Worm (Caenorhabditis elegans): ENCODE data around the gene inpp-5K.

Gene inpp-5K

DNA sequence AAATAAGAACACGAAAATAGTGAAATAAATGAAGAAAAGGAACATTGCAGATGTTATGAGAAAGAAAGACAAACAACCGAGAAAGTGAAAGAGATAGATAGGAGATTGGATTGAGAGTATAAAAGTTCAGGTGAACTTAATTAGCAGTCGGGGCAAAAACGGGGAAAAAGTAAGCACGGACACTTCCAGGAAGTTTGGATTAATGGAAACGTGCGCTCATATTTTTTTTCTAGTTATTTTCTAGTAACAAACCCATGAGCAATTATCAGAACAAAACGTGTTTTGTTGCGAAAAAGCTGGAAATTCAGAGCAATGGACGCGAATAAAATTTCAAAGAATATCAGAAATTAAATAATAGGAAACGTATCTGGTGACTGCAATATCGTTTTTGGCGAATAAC is 39.2 kb downstream of the inpp-5K start (continued):
- TF ChIP-seq ztf-11 (tag; optimal IDR thresholded peaks at IDR 0.05) (no peak), ceh-8 (GFP tag; optimal IDR thresholded peaks at IDR 0.05) (no peak), nhr-47 (tag; optimal IDR thresholded peaks at IDR 0.05) (peak; percentile 66), sox-4 (tag; optimal IDR thresholded peaks at IDR 0.05) (no peak), lsy-2 (tag; optimal IDR thresholded peaks at IDR 0.05) (no peak), skn-1 (tag; optimal IDR thresholded peaks at IDR 0.05) (no peak), nhr-90 (tag; optimal IDR thresholded peaks at IDR 0.05; ENCODE audit: poor library complexity) (no peak), unc-62 (GFP tag; optimal IDR thresholded peaks at IDR 0.05) (no peak), unc-86 (tag; optimal IDR thresholded peaks at IDR 0.05) (no peak), swsn-7 (tag; optimal IDR thresholded peaks at IDR 0.05) (peak; percentile 2), nhr-12 (tag; optimal IDR thresholded peaks at IDR 0.05) (no peak), nhr-20 (tag; optimal IDR thresholded peaks at IDR 0.05) (peak; percentile 19)

DNA sequence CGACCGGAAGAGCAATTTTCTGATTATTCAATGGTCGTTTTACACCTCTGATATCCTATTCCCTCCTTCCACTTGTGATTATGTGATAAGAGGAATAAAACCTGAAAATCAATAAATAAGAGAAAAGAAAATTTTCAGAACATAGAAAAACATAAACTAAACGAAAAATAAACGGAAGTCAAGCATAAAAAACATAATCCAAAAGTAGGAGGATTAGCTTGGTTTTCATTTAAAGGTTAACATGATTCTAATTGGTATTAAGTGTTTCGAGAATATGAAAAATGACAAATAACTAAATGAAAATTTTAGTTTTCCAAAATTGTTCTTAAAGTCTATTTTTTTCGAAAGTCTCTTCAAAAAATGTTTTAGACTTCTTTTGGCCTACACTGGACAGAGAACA is 40.0 kb downstream of the inpp-5K start, which contains the start of gene gei-8:
Gene gei-8 (minus strand): TSS at position 101 of the 400 bp plus-strand sequence.
- peak; percentile 38 for TF ChIP-seq dsc-1 (tag; optimal IDR thresholded peaks at IDR 0.05)
- no peak for TF ChIP-seq mab-9 (GFP tag; IDR thresholded peaks at IDR 0.05)

DNA sequence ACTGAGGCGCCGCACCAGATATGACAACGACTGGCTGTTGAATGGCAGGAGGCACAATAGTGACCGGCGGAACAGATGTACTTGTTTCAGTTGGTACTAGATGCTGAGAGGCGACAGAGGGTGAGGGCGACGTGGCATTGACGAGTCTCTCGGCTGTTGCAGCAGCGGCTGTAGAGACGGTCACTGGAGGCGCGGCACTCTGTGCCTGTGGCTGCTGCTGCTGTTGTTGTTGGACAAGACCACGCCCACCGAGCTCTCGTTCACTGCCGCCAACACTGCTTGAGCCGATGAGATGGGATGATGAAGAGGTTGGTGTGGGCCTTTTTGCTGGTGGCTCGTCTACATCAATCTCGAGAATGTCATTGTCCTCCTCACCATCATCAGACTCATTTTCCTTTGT is 44.0 kb downstream of the inpp-5K start:
- TF ChIP-seq ces-1 (GFP tag; optimal IDR thresholded peaks at IDR 0.05) (no peak), mep-1 (tag; optimal IDR thresholded peaks at IDR 0.05) (no peak), blmp-1 (tag; optimal IDR thresholded peaks at IDR 0.05) (no peak), nhr-12 (tag; optimal IDR thresholded peaks at IDR 0.05) (no peak), sox-4 (tag; optimal IDR thresholded peaks at IDR 0.05) (no peak), aly-2 (tag; optimal IDR thresholded peaks at IDR 0.05) (no peak), C34B4.2 (tag; optimal IDR thresholded peaks at IDR 0.05) (no peak), nhr-85 (tag) (no peak), Y116A8C.19 (tag; optimal IDR thresholded peaks at IDR 0.05; ENCODE audit: borderline replicate concordance) (no peak), hlh-4 (tag; optimal IDR thresholded peaks at IDR 0.05) (no peak), lin-13 (GFP tag; optimal IDR thresholded peaks at IDR 0.05) (no peak), mab-9 (GFP tag; IDR thresholded peaks at IDR 0.05) (no peak), elt-3 (tag; optimal IDR thresholded peaks at IDR 0.05) (no peak), egl-13 (tag; optimal IDR thresholded peaks at IDR 0.05) (no peak), nhr-237 (tag; optimal IDR thresholded peaks at IDR 0.05) (no peak)

DNA sequence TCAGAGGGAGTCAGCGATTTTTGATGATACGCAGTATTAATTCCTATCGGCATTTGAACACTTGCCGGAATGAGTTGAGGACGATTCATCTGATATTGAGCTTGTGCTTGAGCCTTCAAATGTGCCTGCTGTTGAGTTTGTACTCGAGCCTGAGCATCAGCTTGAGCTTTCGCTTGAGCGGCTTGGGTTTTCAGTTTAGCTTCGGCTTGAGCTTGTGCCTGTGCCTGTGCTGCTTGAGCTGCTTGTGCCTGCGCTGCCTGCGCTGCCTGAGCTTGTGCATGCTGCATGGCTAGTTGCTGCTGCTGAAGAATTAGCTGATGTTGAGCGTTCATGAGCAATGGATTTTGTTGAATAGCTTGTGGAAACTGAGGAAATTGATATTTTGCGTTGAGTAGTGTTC is 45.3 kb downstream of the inpp-5K start:
- no peak for TF ChIP-seq C16A3.4 (tag; optimal IDR thresholded peaks at IDR 0.05)
- TF ChIP-seq dsc-1 (tag; optimal IDR thresholded peaks at IDR 0.05) = no peak
- TF ChIP-seq alr-1 (tag; optimal IDR thresholded peaks at IDR 0.05; ENCODE audit: borderline replicate concordance) = no peak
- no peak for TF ChIP-seq fkh-8 (tag; optimal IDR thresholded peaks at IDR 0.05)

DNA sequence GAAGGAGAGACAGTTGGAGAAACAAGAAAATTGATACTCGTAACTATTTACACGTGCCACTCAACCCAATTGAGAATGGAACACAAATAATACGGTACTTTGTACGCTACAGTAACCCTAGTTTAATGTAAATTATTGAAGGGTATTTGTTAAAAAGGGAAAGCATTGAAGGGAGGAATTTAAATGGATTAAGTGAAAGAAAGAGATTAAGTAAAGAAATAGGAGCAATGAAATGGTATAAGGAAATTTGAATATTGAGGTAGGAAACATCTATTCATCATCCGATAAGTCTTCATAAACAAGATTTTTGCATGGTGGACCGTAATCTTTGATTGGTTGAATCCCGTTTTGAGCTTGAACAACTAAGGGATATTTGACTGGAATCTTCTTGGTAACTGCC is 49.8 kb downstream of the inpp-5K start:
- TF ChIP-seq efl-1 (optimal IDR thresholded peaks at IDR 0.05) = no peak
- TF ChIP-seq efl-1 (GFP tag; optimal IDR thresholded peaks at IDR 0.05 in 1 of 2) = peak in 1 of 2 experiments; percentile 24
- TF ChIP-seq unc-130 (tag; optimal IDR thresholded peaks at IDR 0.05) = no peak

DNA sequence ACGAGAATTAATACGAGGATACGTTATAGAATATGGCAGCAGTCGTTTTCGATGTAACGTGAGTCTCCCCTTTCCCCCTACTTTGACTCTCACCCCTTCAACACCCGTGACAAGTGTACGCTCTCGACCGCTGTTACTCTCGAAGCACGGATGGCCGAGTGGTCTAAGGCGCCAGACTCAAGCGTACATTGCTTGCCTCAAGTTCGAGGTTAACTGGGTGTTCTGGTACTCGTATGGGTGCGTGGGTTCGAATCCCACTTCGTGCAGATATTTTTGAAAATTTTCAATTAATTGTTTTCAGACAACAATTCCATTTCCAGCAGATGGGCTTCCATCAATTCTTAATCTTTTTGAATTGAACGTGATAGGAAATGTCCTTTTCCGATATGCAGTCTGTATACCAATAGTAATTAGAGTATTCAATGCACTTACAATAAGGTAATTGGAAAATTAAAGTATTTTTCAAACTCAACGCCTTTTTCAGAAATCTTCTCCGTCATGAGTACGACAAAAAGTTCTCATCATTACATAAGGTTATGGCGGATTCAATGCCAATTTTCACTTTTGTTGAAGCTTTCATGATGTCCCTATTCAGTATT is 51.6 kb downstream of the inpp-5K start:
- no peak for TF ChIP-seq nhr-12 (tag; optimal IDR thresholded peaks at IDR 0.05)
- TF ChIP-seq unc-86 (tag; optimal IDR thresholded peaks at IDR 0.05) = peak; percentile 61
- no peak for TF ChIP-seq ceh-63 (GFP tag; optimal IDR thresholded peaks at IDR 0.05)
- no peak for TF ChIP-seq unc-30 (tag; optimal IDR thresholded peaks at IDR 0.05)
- no peak for TF ChIP-seq aha-1 (tag; optimal IDR thresholded peaks at IDR 0.05)
- peak; percentile 1 for TF ChIP-seq lin-13 (GFP tag; optimal IDR thresholded peaks at IDR 0.05)
- peak; percentile 66 to 85 for TF ChIP-seq lin-35 (GFP tag; optimal IDR thresholded peaks at IDR 0.05)
- peak; percentile 20 for TF ChIP-seq ceh-8 (GFP tag; optimal IDR thresholded peaks at IDR 0.05)
- TF ChIP-seq elt-2 (tag; optimal IDR thresholded peaks at IDR 0.05) = no peak
- TF ChIP-seq fkh-8 (tag; optimal IDR thresholded peaks at IDR 0.05) = peak; percentile 80
- TF ChIP-seq skn-1 (tag; optimal IDR thresholded peaks at IDR 0.05) = peak; percentile 76
- peak in 1 of 2 experiments; percentile 51 for TF ChIP-seq ztf-11 (tag; optimal IDR thresholded peaks at IDR 0.05)
- TF ChIP-seq pax-3 (tag; optimal IDR thresholded peaks at IDR 0.05) = peak; percentile 55
- TF ChIP-seq isw-1 (GFP tag; IDR thresholded peaks at IDR 0.05) = peak; percentile 29; the same call in 1 of the 2 replicates
- peak; percentile 81 for TF ChIP-seq nhr-71 (tag; optimal IDR thresholded peaks at IDR 0.05)
- TF ChIP-seq F16B12.6 (tag; optimal IDR thresholded peaks at IDR 0.05) = peak; percentile 11
- peak; percentile 31 for TF ChIP-seq sup-37 (GFP tag; optimal IDR thresholded peaks at IDR 0.05)
- TF ChIP-seq rnt-1 (tag; optimal IDR thresholded peaks at IDR 0.05) = peak; percentile 86
- TF ChIP-seq Y116A8C.19 (tag; optimal IDR thresholded peaks at IDR 0.05; ENCODE audit: borderline replicate concordance) = no peak
- peak; percentile 44 for TF ChIP-seq egl-13 (tag; optimal IDR thresholded peaks at IDR 0.05)
